Fruit fly (Drosophila melanogaster): ENCODE measurements around the gene CG18666.

CG18666 gene

DNA sequence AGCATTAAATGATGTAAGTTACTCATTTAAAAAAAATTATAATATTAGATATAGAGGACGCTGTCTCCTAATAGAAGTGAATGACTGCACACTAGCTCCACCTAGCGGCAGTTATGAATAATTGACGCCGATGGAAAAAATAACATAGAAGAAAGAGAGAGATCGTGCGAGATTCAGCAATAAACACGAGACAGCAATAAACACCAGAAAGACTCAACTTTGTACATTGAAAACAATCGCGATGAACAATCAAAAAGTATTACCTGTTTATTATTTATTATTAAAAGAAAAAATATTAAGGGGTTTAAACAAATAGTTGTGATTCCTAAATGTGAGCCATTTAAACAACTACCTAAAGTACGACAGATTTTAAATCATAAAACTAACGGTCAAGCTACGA is 48.5 kb upstream of the CG18666 start (continued):
- peak in 1 of 2 experiments; percentile 31 for TF ChIP-seq bsh (GFP tag; optimal IDR thresholded peaks at IDR 0.05)
- no peak for TF ChIP-seq Hey (tag; optimal IDR thresholded peaks at IDR 0.05)
- no peak for TF ChIP-seq CG6765 (GFP tag; optimal IDR thresholded peaks at IDR 0.05)
- TF ChIP-seq H15 (GFP tag; IDR thresholded peaks at IDR 0.05), result peak; percentile 56
- TF ChIP-seq MBD-R2 (GFP tag; IDR thresholded peaks at IDR 0.05), result peak; percentile 17; the same call in 1 of the 2 replicates
- no peak for TF ChIP-seq CG12219 (GFP tag; optimal IDR thresholded peaks at IDR 0.05)
- no peak for TF ChIP-seq CG34376 (GFP tag; optimal IDR thresholded peaks at IDR 0.05)
- no peak for TF ChIP-seq maf-S (GFP tag; optimal IDR thresholded peaks at IDR 0.05)
- peak; percentile 38 for TF ChIP-seq Spps (tag; optimal IDR thresholded peaks at IDR 0.05)
- peak; percentile 38 for TF ChIP-seq CG4820 (GFP tag; optimal IDR thresholded peaks at IDR 0.05)
- TF ChIP-seq CG32532 (GFP tag; IDR thresholded peaks at IDR 0.05), result peak; percentile 72
- no peak for TF ChIP-seq CG15269 (tag; optimal IDR thresholded peaks at IDR 0.05)
- TF ChIP-seq CG13287 (GFP tag; IDR thresholded peaks at IDR 0.05; ENCODE audit: partially characterized antibody), result no peak; the same call in 1 of the 2 replicates
- TF ChIP-seq jing (GFP tag; optimal IDR thresholded peaks at IDR 0.05), result no peak
- TF ChIP-seq Side (GFP tag; optimal IDR thresholded peaks at IDR 0.05), result no peak
- no peak for TF ChIP-seq nom (GFP tag; optimal IDR thresholded peaks at IDR 0.05)
- TF ChIP-seq CG4328 (GFP tag; optimal IDR thresholded peaks at IDR 0.05), result peak; percentile 44
- peak; percentile 21 for TF ChIP-seq CG4424 (GFP tag; optimal IDR thresholded peaks at IDR 0.05)
- TF ChIP-seq CG11696 (GFP tag; IDR thresholded peaks at IDR 0.05), result peak; percentile 68
- no peak for TF ChIP-seq BEAF-32 (GFP tag; optimal IDR thresholded peaks at IDR 0.05)
- no peak for TF ChIP-seq nerfin-1 (tag; optimal IDR thresholded peaks at IDR 0.05)
- TF ChIP-seq CG33557 (GFP tag; optimal IDR thresholded peaks at IDR 0.05), result no peak
- no peak for TF ChIP-seq CG8478 (optimal IDR thresholded peaks at IDR 0.05)
- TF ChIP-seq ato (GFP tag; IDR thresholded peaks at IDR 0.05; ENCODE audit: partially characterized antibody), result no peak
- TF ChIP-seq ac (GFP tag; optimal IDR thresholded peaks at IDR 0.05), result no peak
- TF ChIP-seq Atf-2 (GFP tag; optimal IDR thresholded peaks at IDR 0.05), result no peak
- TF ChIP-seq CG13624 (GFP tag; optimal IDR thresholded peaks at IDR 0.05), result peak; percentile 3
- TF ChIP-seq chif (GFP tag; optimal IDR thresholded peaks at IDR 0.05), result no peak
- no peak for TF ChIP-seq fru (optimal IDR thresholded peaks at IDR 0.05)
- TF ChIP-seq Ets65A (GFP tag), result peak; percentile 77
- TF ChIP-seq fu2 (GFP tag; optimal IDR thresholded peaks at IDR 0.05), result no peak
- no peak for TF ChIP-seq CG6272 (GFP tag; IDR thresholded peaks at IDR 0.05)
- no peak for TF ChIP-seq yki (optimal IDR thresholded peaks at IDR 0.05)
- no peak for TF ChIP-seq Nf-YC (tag; optimal IDR thresholded peaks at IDR 0.05)
- no peak for TF ChIP-seq PHDP (tag; optimal IDR thresholded peaks at IDR 0.05)
- TF ChIP-seq CG13894 (tag; optimal IDR thresholded peaks at IDR 0.05), result no peak
- TF ChIP-seq p53 (GFP tag; optimal IDR thresholded peaks at IDR 0.05), result no peak
- TF ChIP-seq tna (GFP tag; IDR thresholded peaks at IDR 0.05; ENCODE audit: partially characterized antibody), result no peak
- TF ChIP-seq crol (GFP tag; IDR thresholded peaks at IDR 0.05), result no peak
- no peak for TF ChIP-seq cad (GFP tag; optimal IDR thresholded peaks at IDR 0.05)
- TF ChIP-seq CG18599 (GFP tag; optimal IDR thresholded peaks at IDR 0.05), result no peak
- TF ChIP-seq CG18619 (GFP tag; optimal IDR thresholded peaks at IDR 0.05), result no peak
- TF ChIP-seq grau (tag; optimal IDR thresholded peaks at IDR 0.05), result no peak
- TF ChIP-seq Gug (GFP tag; IDR thresholded peaks at IDR 0.05), result no peak
- TF ChIP-seq lab (GFP tag; optimal IDR thresholded peaks at IDR 0.05), result no peak
- no peak for TF ChIP-seq Ravus (GFP tag; IDR thresholded peaks at IDR 0.05)
- peak; percentile 97 for TF ChIP-seq CTCF (GFP tag; optimal IDR thresholded peaks at IDR 0.05)
- 0 out of 2 replicates have a peak, but pooled peaks have one; percentile 9 for TF ChIP-seq bowl (GFP tag; IDR thresholded peaks at IDR 0.05)
- peak; percentile 76 for TF ChIP-seq sqz (GFP tag; optimal IDR thresholded peaks at IDR 0.05)
- no peak for TF ChIP-seq abd-A (tag; optimal IDR thresholded peaks at IDR 0.05)
- TF ChIP-seq so (GFP tag; IDR thresholded peaks at IDR 0.05), result 0 out of 3 replicates have a peak, but pooled peaks have one; percentile 62
- TF ChIP-seq Sry-β (GFP tag; optimal IDR thresholded peaks at IDR 0.05), result no peak
- no peak for TF ChIP-seq Doc2 (GFP tag; IDR thresholded peaks at IDR 0.05)

Data from whole organism, embryonic.